Worm (Caenorhabditis elegans): ENCODE measurements around the gene scc-3.

scc-3 gene

ce11 chrV:12815386-12815785, 51.6 kb downstream of the scc-3 start:
- TF ChIP-seq pha-4 (tag; optimal IDR thresholded peaks at IDR 0.05) (peak; percentile 89), pqm-1 (tag; optimal IDR thresholded peaks at IDR 0.05) (peak; percentile 33), nhr-25 (tag; optimal IDR thresholded peaks at IDR 0.05) (no peak), ceh-82 (tag; optimal IDR thresholded peaks at IDR 0.05) (no peak)

- no peak for TF ChIP-seq ztf-11 (tag; optimal IDR thresholded peaks at IDR 0.05)
- peak; percentile 53 for TF ChIP-seq nhr-23 (tag; optimal IDR thresholded peaks at IDR 0.05)
These were observed 52.9 kb downstream of the scc-3 start for ce11 chrV:12816672-12817071.
